Fruit fly (Drosophila melanogaster): ENCODE measurements around the gene Septin2.

Septin2 gene

dm6 chr3R:20574535-20574980, 13.6 kb downstream of the Septin2 start (continued):
- peak; percentile 29 for TF ChIP-seq CG3163 (GFP tag; optimal IDR thresholded peaks at IDR 0.05)
- TF ChIP-seq eve (GFP tag; optimal IDR thresholded peaks at IDR 0.05): no peak
- no peak for TF ChIP-seq D19B (GFP tag; optimal IDR thresholded peaks at IDR 0.05)
- TF ChIP-seq fd96Cb (tag; optimal IDR thresholded peaks at IDR 0.05): no peak
- no peak for TF ChIP-seq ac (GFP tag; optimal IDR thresholded peaks at IDR 0.05)
- no peak for TF ChIP-seq CG17328 (GFP tag; IDR thresholded peaks at IDR 0.05)
- TF ChIP-seq CG7556 (GFP tag; optimal IDR thresholded peaks at IDR 0.05): no peak
- no peak for TF ChIP-seq br (optimal IDR thresholded peaks at IDR 0.05)
- TF ChIP-seq aop (GFP tag; IDR thresholded peaks at IDR 0.05): no peak
- TF ChIP-seq Dip3 (GFP tag; optimal IDR thresholded peaks at IDR 0.05): no peak
- peak; percentile 53 for TF ChIP-seq Deaf1 (tag; optimal IDR thresholded peaks at IDR 0.05)
- no peak for TF ChIP-seq CG1233 (GFP tag; optimal IDR thresholded peaks at IDR 0.05)
- TF ChIP-seq her (GFP tag; optimal IDR thresholded peaks at IDR 0.05): peak; percentile 57
- no peak for TF ChIP-seq chn (GFP tag; optimal IDR thresholded peaks at IDR 0.05)
- TF ChIP-seq CG33213 (GFP tag; optimal IDR thresholded peaks at IDR 0.05): no peak
- TF ChIP-seq Usf (GFP tag; optimal IDR thresholded peaks at IDR 0.05): no peak
- no peak for TF ChIP-seq CG30431 (GFP tag; optimal IDR thresholded peaks at IDR 0.05)
- TF ChIP-seq repo (GFP tag; optimal IDR thresholded peaks at IDR 0.05): peak; percentile 18
- no peak for TF ChIP-seq NK7.1 (GFP tag; optimal IDR thresholded peaks at IDR 0.05)
- TF ChIP-seq CG17568 (GFP tag; optimal IDR thresholded peaks at IDR 0.05): no peak
- no peak for TF ChIP-seq CG11723 (GFP tag; optimal IDR thresholded peaks at IDR 0.05)
- peak; percentile 44 for TF ChIP-seq lab (GFP tag; optimal IDR thresholded peaks at IDR 0.05)
- TF ChIP-seq Xbp1 (GFP tag; optimal IDR thresholded peaks at IDR 0.05): no peak
- TF ChIP-seq Sry-β (GFP tag; optimal IDR thresholded peaks at IDR 0.05): no peak
- TF ChIP-seq CG10366 (GFP tag; IDR thresholded peaks at IDR 0.05): no peak
- TF ChIP-seq sna (GFP tag; IDR thresholded peaks at IDR 0.05; ENCODE audit: partially characterized antibody): no peak
- no peak for TF ChIP-seq eyg (GFP tag; optimal IDR thresholded peaks at IDR 0.05)
- TF ChIP-seq CG18476 (GFP tag; optimal IDR thresholded peaks at IDR 0.05): no peak
- peak; percentile 31; the same call in 1 of the 2 replicates for TF ChIP-seq E2f1 (GFP tag; IDR thresholded peaks at IDR 0.05)
- no peak for TF ChIP-seq CG2199 (GFP tag; IDR thresholded peaks at IDR 0.05)
- TF ChIP-seq fu2 (GFP tag; optimal IDR thresholded peaks at IDR 0.05): peak; percentile 32
- TF ChIP-seq hkb (optimal IDR thresholded peaks at IDR 0.05): no peak
- TF ChIP-seq hkb (GFP tag; IDR thresholded peaks at IDR 0.05): no peak
- peak; percentile 44 for TF ChIP-seq CG3995 (GFP tag; optimal IDR thresholded peaks at IDR 0.05)
- TF ChIP-seq CG7928 (GFP tag; optimal IDR thresholded peaks at IDR 0.05): peak; percentile 62
- TF ChIP-seq ssp (GFP tag; IDR thresholded peaks at IDR 0.05): no peak
- peak; percentile 4 for TF ChIP-seq CG2712 (tag; optimal IDR thresholded peaks at IDR 0.05)
- no peak for TF ChIP-seq ab (GFP tag; optimal IDR thresholded peaks at IDR 0.05)
- TF ChIP-seq CG10267 (tag; optimal IDR thresholded peaks at IDR 0.05): no peak
- no peak for TF ChIP-seq Asciz (GFP tag; optimal IDR thresholded peaks at IDR 0.05)
- TF ChIP-seq Rx (GFP tag; IDR thresholded peaks at IDR 0.05): no peak
- TF ChIP-seq zf30C (GFP tag; optimal IDR thresholded peaks at IDR 0.05): peak; percentile 28
- TF ChIP-seq dpn (GFP tag; optimal IDR thresholded peaks at IDR 0.05): peak in 1 of 2 experiments; percentile 21
- no peak for TF ChIP-seq bab2 (GFP tag; optimal IDR thresholded peaks at IDR 0.05)
- TF ChIP-seq mirr (GFP tag; optimal IDR thresholded peaks at IDR 0.05): peak; percentile 95
- TF ChIP-seq CG2116 (GFP tag; optimal IDR thresholded peaks at IDR 0.05): peak; percentile 2
- no peak for TF ChIP-seq twi (tag; optimal IDR thresholded peaks at IDR 0.05)
- peak; percentile 15; the same call in 1 of the 2 replicates for TF ChIP-seq Rfx (GFP tag; IDR thresholded peaks at IDR 0.05)
- TF ChIP-seq Dbx (GFP tag; IDR thresholded peaks at IDR 0.05): peak; percentile 60; the same call in 2 of the 3 replicates
- peak; percentile 32; the same call in 1 of the 2 replicates for TF ChIP-seq NFAT (GFP tag; IDR thresholded peaks at IDR 0.05)
- peak; percentile 54 for TF ChIP-seq sens (GFP tag)
- TF ChIP-seq CG13123 (GFP tag; optimal IDR thresholded peaks at IDR 0.05): no peak
- peak; percentile 51; the same call in 2 of the 3 replicates for TF ChIP-seq so (GFP tag; IDR thresholded peaks at IDR 0.05)
